Worm (Caenorhabditis elegans) whole organism, L4 larva: ENCODE measurements around the gene H18N23.2.

Experiments
- F26F4.8 ChIP-seq: fragments of 200-800 bp; sonication (Bioruptor generic); conservative IDR thresholded peaks from 2 replicates; pipeline ENCODE4 v1.3.6; 2022; ENCODE audit warnings: missing genetic modification characterization, missing compliant biosample characterization
- F37D6.2 ChIP-seq: sonication (generic microtip); optimal IDR thresholded peaks from 2 replicates; lab custom pipeline; 2016; ENCODE audit warnings: mild to moderate bottlenecking, missing genetic modification characterization, missing compliant biosample characterization
- F44E2.7 ChIP-seq: fragments of 200-800 bp; sonication (Bioruptor generic); IDR thresholded peaks from 2 replicates; pipeline ENCODE4 v2.1.2; 2022; ENCODE audit warnings: missing genetic modification characterization, missing compliant biosample characterization
- Y105C5A.15 ChIP-seq: fragments of 200-800 bp; sonication (Bioruptor generic); IDR thresholded peaks from 2 replicates; pipeline ENCODE4 v1.3.6; 2022; ENCODE audit warnings: missing genetic modification characterization, missing compliant biosample characterization
- Y5F2A.4 ChIP-seq: fragments of 200-800 bp; sonication (Bioruptor generic); optimal IDR thresholded peaks from 2 replicates; lab custom pipeline; 2018; ENCODE audit warnings: mild to moderate bottlenecking, missing genetic modification characterization, missing compliant biosample characterization
- ZK337.2 ChIP-seq: fragments of 200-800 bp; sonication (Bioruptor generic); IDR thresholded peaks from 2 replicates; pipeline ENCODE4 v1.3.6; 2022; ENCODE audit warnings: missing genetic modification reagents, missing genetic modification characterization, missing compliant biosample characterization
- ZK546.5 ChIP-seq, 2 experiments: sonication (generic microtip); optimal IDR thresholded peaks; 2 replicates each; lab custom pipeline; 2017; ENCODE audit warnings: missing biosample characterization in 2 of 2, missing genetic modification characterization in 2 of 2
- aha-1 ChIP-seq: fragments of 150-350 bp; peaks from one replicate; lab custom pipeline; 2014; ENCODE audit warnings: missing biosample characterization, missing genetic modification characterization
- attf-4 ChIP-seq: sonication (generic microtip); optimal IDR thresholded peaks from 3 replicates; lab custom pipeline; 2017; ENCODE audit warnings: missing biosample characterization, missing genetic modification characterization
- ceh-44 ChIP-seq: fragments of 200-800 bp; sonication (Bioruptor generic); IDR thresholded peaks from 2 replicates; pipeline ENCODE4 v1.3.6; 2022; ENCODE audit warnings: missing genetic modification reagents, missing genetic modification characterization, missing compliant biosample characterization
- ceh-62 ChIP-seq: sonication (generic microtip); optimal IDR thresholded peaks from 2 replicates; lab custom pipeline; 2017; ENCODE audit warnings: missing biosample characterization, missing genetic modification characterization
- daf-19 ChIP-seq: fragments of 200-800 bp; sonication (Bioruptor generic); conservative IDR thresholded peaks from 2 replicates; pipeline ENCODE4 v1.3.6; 2022; ENCODE audit warnings: missing genetic modification characterization, missing compliant biosample characterization
- daf-8 ChIP-seq: fragments of 200-800 bp; sonication (Bioruptor generic); IDR thresholded peaks from 2 replicates; pipeline ENCODE4 v1.3.6; 2022; ENCODE audit warnings: missing genetic modification characterization, missing compliant biosample characterization
- dmd-9 ChIP-seq: fragments of 200-800 bp; sonication (Bioruptor generic); IDR thresholded peaks from 2 replicates; pipeline ENCODE4 v1.3.6; 2022; ENCODE audit warnings: missing genetic modification reagents, missing genetic modification characterization, missing compliant biosample characterization
- duxl-1 ChIP-seq: sonication (generic microtip); optimal IDR thresholded peaks from 2 replicates; lab custom pipeline; 2016; ENCODE audit warnings: mild to moderate bottlenecking, missing genetic modification characterization, moderate library complexity, missing compliant biosample characterization; ENCODE audit not compliant: poor library complexity
- fos-1 ChIP-seq: fragments of 150-350 bp; optimal IDR thresholded peaks from 2 replicates; lab custom pipeline; 2014; ENCODE audit warnings: missing biosample characterization, missing genetic modification characterization
- hlh-11 ChIP-seq: fragments of 200-800 bp; sonication (Bioruptor generic); optimal IDR thresholded peaks from 2 replicates; lab custom pipeline; 2018; ENCODE audit warnings: mild to moderate bottlenecking, missing genetic modification characterization, missing compliant biosample characterization
- hlh-30 ChIP-seq: sonication (generic microtip); optimal IDR thresholded peaks from 2 replicates; lab custom pipeline; 2017; ENCODE audit warnings: antibody characterized with exemption, mild to moderate bottlenecking, missing genetic modification characterization, missing compliant biosample characterization; ENCODE audit not compliant: insufficient read depth
- hmg-1.1 ChIP-seq: fragments of 200-800 bp; sonication (Bioruptor generic); IDR thresholded peaks from 2 replicates; pipeline ENCODE4 v1.3.6; 2022; ENCODE audit warnings: missing genetic modification reagents, missing genetic modification characterization, missing compliant biosample characterization
- jun-1 ChIP-seq: fragments of 150-350 bp; optimal IDR thresholded peaks from 2 replicates; lab custom pipeline; 2014; ENCODE audit warnings: missing biosample characterization, missing genetic modification reagents, missing genetic modification characterization
- lin-1 ChIP-seq: fragments of 200-800 bp; sonication (Bioruptor generic); IDR thresholded peaks from 2 replicates; pipeline ENCODE4 v1.3.6; 2022; ENCODE audit warnings: missing genetic modification reagents, missing genetic modification characterization, missing compliant biosample characterization
- lin-13 ChIP-seq: fragments of 150-350 bp; optimal IDR thresholded peaks from 2 replicates; lab custom pipeline; 2014; ENCODE audit warnings: missing biosample characterization, missing genetic modification reagents, missing genetic modification characterization
- lin-39 ChIP-seq: fragments of 150-350 bp; optimal IDR thresholded peaks from 2 replicates; lab custom pipeline; 2014; ENCODE audit warnings: missing biosample characterization, missing genetic modification reagents, missing genetic modification characterization
- lir-3 ChIP-seq: sonication (generic microtip); optimal IDR thresholded peaks from 2 replicates; lab custom pipeline; 2016; ENCODE audit warnings: mild to moderate bottlenecking, missing genetic modification characterization, missing compliant biosample characterization
- lsy-2 ChIP-seq, 2 experiments: fragments of 150-350 bp in 1 of 2; sonication (generic microtip) in 1 of 2; optimal IDR thresholded peaks; 2 replicates each; lab custom pipeline; 2014 to 2017; ENCODE audit warnings: missing biosample characterization in 2 of 2, missing genetic modification characterization in 2 of 2
- madf-5 ChIP-seq, 2 experiments: fragments of 200-800 bp; sonication (Bioruptor generic); IDR thresholded peaks; 2 replicates each; pipeline ENCODE4 v1.3.6; 2022; ENCODE audit warnings: missing compliant biosample characterization in 2 of 2, missing genetic modification characterization in 2 of 2
- mdl-1 ChIP-seq, 2 experiments: fragments of 150-350 bp in 1 of 2; sonication (generic microtip) in 1 of 2; optimal IDR thresholded peaks; 2 replicates each; lab custom pipeline; 2014 to 2017; ENCODE audit warnings: missing biosample characterization in 2 of 2, missing genetic modification characterization in 2 of 2
- mep-1 ChIP-seq: fragments of 150-350 bp; sonication (generic microtip); optimal IDR thresholded peaks from 3 replicates; lab custom pipeline; 2014; ENCODE audit warnings: missing biosample characterization, missing genetic modification characterization
- mes-2 ChIP-seq: sonication (generic microtip); optimal IDR thresholded peaks from 2 replicates; lab custom pipeline; 2016; ENCODE audit warnings: missing genotype, mild to moderate bottlenecking, missing genetic modification characterization, missing compliant biosample characterization; ENCODE audit not compliant: poor library complexity, severe bottlenecking
- mxl-3 ChIP-seq: fragments of 200-800 bp; sonication (Bioruptor generic); optimal IDR thresholded peaks from 2 replicates; lab custom pipeline; 2018; ENCODE audit warnings: mild to moderate bottlenecking, missing genetic modification characterization, missing compliant biosample characterization
- nhr-10 ChIP-seq: fragments of 150-350 bp; optimal IDR thresholded peaks from 2 replicates; lab custom pipeline; 2014; ENCODE audit warnings: missing biosample characterization, missing genetic modification characterization
- nhr-11 ChIP-seq: fragments of 150-350 bp; optimal IDR thresholded peaks from 2 replicates; lab custom pipeline; 2014; ENCODE audit warnings: missing biosample characterization, missing genetic modification characterization
- nhr-237 ChIP-seq: sonication (generic microtip); optimal IDR thresholded peaks from 2 replicates; lab custom pipeline; 2017; ENCODE audit warnings: missing biosample characterization, missing genetic modification characterization
- nhr-25 ChIP-seq: sonication (generic microtip); optimal IDR thresholded peaks from 2 replicates; lab custom pipeline; 2017; ENCODE audit warnings: missing genetic modification characterization, mild to moderate bottlenecking, missing compliant biosample characterization, antibody characterized with exemption, moderate library complexity, borderline replicate concordance; ENCODE audit not compliant: insufficient read depth
- nhr-41 ChIP-seq: fragments of 200-800 bp; sonication (Bioruptor generic); IDR thresholded peaks from 2 replicates; pipeline ENCODE4 v1.3.6; 2022; ENCODE audit warnings: missing genetic modification reagents, missing genetic modification characterization, missing compliant biosample characterization
- nhr-76 ChIP-seq: fragments of 150-350 bp; optimal IDR thresholded peaks from 2 replicates; lab custom pipeline; 2014; ENCODE audit warnings: missing biosample characterization, missing genetic modification characterization
- pha-4 ChIP-seq, 2 experiments: fragments of 150-350 bp in 1 of 2; fragments of 200-800 bp in 1 of 2; sonication (Bioruptor generic) in 1 of 2; IDR thresholded peaks in 1 of 2; optimal IDR thresholded peaks in 1 of 2; 2 replicates each; pipeline versions ENCODE4 v1.3.6 to Lab custom; 2014 to 2022; ENCODE audit warnings: missing genetic modification characterization in 2 of 2, missing genetic modification reagents in 2 of 2, missing biosample characterization in 1 of 2, missing compliant biosample characterization in 1 of 2
- pqm-1 ChIP-seq: sonication (generic microtip); optimal IDR thresholded peaks from 2 replicates; lab custom pipeline; 2017; ENCODE audit warnings: missing biosample characterization, missing genetic modification characterization
- saeg-2 ChIP-seq: fragments of 200-800 bp; sonication (Bioruptor generic); IDR thresholded peaks from 2 replicates; pipeline ENCODE4 v1.3.6; 2022; ENCODE audit warnings: missing genetic modification reagents, missing genetic modification characterization, missing compliant biosample characterization
- sdz-12 ChIP-seq: fragments of 200-800 bp; sonication (Bioruptor generic); optimal IDR thresholded peaks from 2 replicates; lab custom pipeline; 2018; ENCODE audit warnings: mild to moderate bottlenecking, missing genetic modification characterization, missing compliant biosample characterization
- skn-1 ChIP-seq: fragments of 150-350 bp; optimal IDR thresholded peaks from 2 replicates; lab custom pipeline; 2014; ENCODE audit warnings: missing biosample characterization, missing genetic modification characterization
- spr-1 ChIP-seq: sonication (generic microtip); optimal IDR thresholded peaks from 2 replicates; lab custom pipeline; 2016; ENCODE audit warnings: mild to moderate bottlenecking, missing genetic modification characterization, missing compliant biosample characterization
- tag-97 ChIP-seq: fragments of 200-800 bp; sonication (Bioruptor generic); IDR thresholded peaks from 2 replicates; pipeline ENCODE4 v1.3.6; 2022; ENCODE audit warnings: missing genetic modification characterization, missing compliant biosample characterization
- unc-62 ChIP-seq, 3 experiments: fragments of 150-350 bp in 1 of 3; sonication (generic microtip); optimal IDR thresholded peaks in 2 of 3; peaks in 1 of 3; 1 replicate in 1 of 3; 2 replicates in 2 of 3; lab custom pipeline; 2014 to 2017; ENCODE audit warnings: missing biosample characterization in 3 of 3, missing genetic modification characterization in 3 of 3, missing genetic modification reagents in 3 of 3, missing genotype in 1 of 3
- zfp-2 ChIP-seq: sonication (generic microtip); optimal IDR thresholded peaks from 2 replicates; lab custom pipeline; 2016; ENCODE audit warnings: mild to moderate bottlenecking, missing genetic modification characterization, missing compliant biosample characterization
- zip-11 ChIP-seq: fragments of 200-800 bp; sonication (Bioruptor generic); IDR thresholded peaks from 2 replicates; pipeline ENCODE4 v1.3.6; 2022; ENCODE audit warnings: missing genetic modification characterization, missing compliant biosample characterization

The H18N23.2 gene

ce11 chrX:17610406-17610981, 30.2 kb downstream of the H18N23.2 start (continued):
- no peak for TF ChIP-seq lin-1 (GFP tag; lab: Robert Waterston, UW)
- TF ChIP-seq mes-2: peak; percentile 61
- TF ChIP-seq ceh-62 (tag; lab: Kevin White, UChicago): no peak
- TF ChIP-seq mxl-3: no peak
- TF ChIP-seq sdz-12 (GFP tag; lab: Kevin White, UChicago): no peak
- TF ChIP-seq hlh-30 (tag; lab: Kevin White, UChicago): peak; percentile 93
- TF ChIP-seq madf-5 (GFP tag; IDR thresholded peaks at IDR 0.05; lab: Robert Waterston, UW): no peak
- peak; percentile 74 for TF ChIP-seq mep-1 (tag; lab: Kevin White, UChicago)
- TF ChIP-seq nhr-41 (GFP tag; lab: Robert Waterston, UW): no peak
- TF ChIP-seq hlh-11 (tag; lab: Kevin White, UChicago): peak; percentile 76
- no peak for TF ChIP-seq zip-11 (GFP tag; lab: Robert Waterston, UW)
- no peak for TF ChIP-seq ZK337.2 (GFP tag; lab: Robert Waterston, UW)
- no peak for TF ChIP-seq spr-1 (tag; lab: Kevin White, UChicago)
- TF ChIP-seq pqm-1: peak; percentile 4
- TF ChIP-seq lin-39 (tag; lab: Kevin White, UChicago): no peak
- TF ChIP-seq Y5F2A.4 (GFP tag; lab: Kevin White, UChicago): no peak
- TF ChIP-seq mdl-1 (tag; optimal IDR thresholded peaks at IDR 0.05; lab: Kevin White, UChicago): peak in 1 of 2 experiments; percentile 49
- peak; percentile 68 for TF ChIP-seq hmg-1.1 (GFP tag; lab: Robert Waterston, UW)
- TF ChIP-seq saeg-2 (GFP tag; lab: Robert Waterston, UW): no peak
- no peak for TF ChIP-seq ceh-44 (GFP tag; lab: Robert Waterston, UW)
- peak; percentile 21 for TF ChIP-seq nhr-25 (tag; lab: Kevin White, UChicago)
- no peak for TF ChIP-seq jun-1 (tag; lab: Kevin White, UChicago)
- no peak for TF ChIP-seq daf-19 (GFP tag; lab: Robert Waterston, UW)
- peak in 1 of 2 experiments; percentile 74 for TF ChIP-seq lsy-2 (tag; optimal IDR thresholded peaks at IDR 0.05; lab: Kevin White, UChicago)
- TF ChIP-seq unc-62 (GFP tag; optimal IDR thresholded peaks at IDR 0.05 in 1 of 2; lab: Kevin White, UChicago): peak in 1 of 2 experiments; percentile 25
- no peak for TF ChIP-seq unc-62 (tag; optimal IDR thresholded peaks at IDR 0.05; lab: Kevin White, UChicago)
- no peak for TF ChIP-seq pha-4 (GFP tag; IDR thresholded peaks at IDR 0.05; lab: Robert Waterston, UW)
- TF ChIP-seq pha-4 (tag; optimal IDR thresholded peaks at IDR 0.05; lab: Kevin White, UChicago): no peak
- TF ChIP-seq tag-97 (GFP tag; lab: Robert Waterston, UW): no peak
- TF ChIP-seq, all 104 proteins: peak for 27

- TF ChIP-seq aha-1 (peak; percentile 35), skn-1 (tag; lab: Kevin White, UChicago) (no peak), ZK337.2 (GFP tag; lab: Robert Waterston, UW) (no peak)
These were observed 30.7 kb downstream of the H18N23.2 start, which contains the start of gene C16H3.3 for ce11 chrX:17609948-17610347. Gene C16H3.3 (minus strand): TSS chrX:17610048.

ce11 chrX:17601345-17601744, 39.3 kb downstream of the H18N23.2 start:
- no peak for TF ChIP-seq ZK546.5 (tag; optimal IDR thresholded peaks at IDR 0.05; lab: Kevin White, UChicago)
- TF ChIP-seq nhr-10 (tag; lab: Kevin White, UChicago): no peak
- no peak for TF ChIP-seq tag-97 (GFP tag; lab: Robert Waterston, UW)
- TF ChIP-seq Y105C5A.15 (GFP tag; lab: Robert Waterston, UW): no peak
- no peak for TF ChIP-seq nhr-237 (tag; lab: Kevin White, UChicago)
- TF ChIP-seq zfp-2 (tag; lab: Kevin White, UChicago): no peak
- no peak for TF ChIP-seq daf-8
- no peak for TF ChIP-seq ceh-62 (tag; lab: Kevin White, UChicago)
- no peak for TF ChIP-seq F44E2.7 (GFP tag; lab: Robert Waterston, UW)
- no peak for TF ChIP-seq F37D6.2 (tag; lab: Kevin White, UChicago)
- no peak for TF ChIP-seq lir-3
- TF ChIP-seq F26F4.8 (GFP tag; lab: Robert Waterston, UW): no peak
- no peak for TF ChIP-seq unc-62 (GFP tag; optimal IDR thresholded peaks at IDR 0.05 in 1 of 2; lab: Kevin White, UChicago)
- TF ChIP-seq unc-62 (tag; optimal IDR thresholded peaks at IDR 0.05; lab: Kevin White, UChicago): no peak
- TF ChIP-seq attf-4 (tag; lab: Kevin White, UChicago): no peak
- no peak for TF ChIP-seq nhr-11 (tag; lab: Kevin White, UChicago)
- peak in 1 of 2 experiments; percentile 5 for TF ChIP-seq mdl-1 (tag; optimal IDR thresholded peaks at IDR 0.05; lab: Kevin White, UChicago)
- TF ChIP-seq duxl-1 (tag; lab: Kevin White, UChicago): no peak
- no peak for TF ChIP-seq nhr-76 (tag; lab: Kevin White, UChicago)
- no peak for TF ChIP-seq fos-1 (tag; lab: Kevin White, UChicago)
- TF ChIP-seq nhr-41 (GFP tag; lab: Robert Waterston, UW): no peak
- TF ChIP-seq dmd-9 (GFP tag; lab: Robert Waterston, UW): no peak
- TF ChIP-seq lin-13 (GFP tag; lab: Kevin White, UChicago): no peak
